Fruit fly (Drosophila melanogaster) S2 (cell line): ENCODE data around the gene hng3.

ENCODE experiments used
- CG8478 ChIP-seq: fragments of >200 bp; optimal IDR thresholded peaks from 2 replicates; lab custom pipeline; 2018
- CTCF ChIP-seq, 2 experiments: fragments of >200 bp; optimal IDR thresholded peaks; 2 replicates each; lab custom pipeline; 2018

hng3 gene

dm6 chr3L:727190-727589 is 28.1 kb downstream of the hng3 start:
- no peak for TF ChIP-seq CG8478 (lab: Kevin White, UChicago)
- no peak for TF ChIP-seq CTCF (optimal IDR thresholded peaks at IDR 0.05; lab: Kevin White, UChicago)

DNA sequence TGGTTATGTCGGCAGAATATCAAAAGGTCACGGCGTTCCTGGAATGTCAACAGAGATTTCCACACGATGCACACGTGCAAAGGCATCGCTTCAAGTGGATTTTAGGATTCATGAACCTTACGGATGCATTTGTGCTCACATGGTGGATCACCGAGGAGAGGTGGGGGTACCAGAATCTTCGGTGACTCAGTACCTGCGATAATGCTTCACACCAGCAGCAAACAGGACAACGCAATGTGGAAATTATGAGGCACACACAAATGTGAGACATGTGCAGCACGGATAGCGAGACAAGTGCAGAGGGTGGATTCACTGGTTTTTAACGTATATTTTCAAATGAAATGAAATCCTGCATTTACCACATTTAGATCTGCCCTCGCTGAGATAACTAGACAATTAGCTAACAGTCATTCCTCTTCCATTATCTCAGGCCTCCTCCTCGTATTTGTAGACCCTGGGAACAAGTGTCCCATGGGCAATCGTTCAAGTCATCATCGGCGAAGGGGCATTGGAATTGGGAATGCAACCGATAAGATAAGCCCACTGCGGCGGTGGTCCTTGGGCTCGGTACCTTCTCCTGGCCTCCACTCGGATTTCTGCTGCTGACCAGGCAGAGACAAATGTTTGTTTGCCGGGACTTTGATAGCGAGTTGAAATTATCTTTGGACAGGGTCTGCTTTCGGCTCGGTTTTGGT is 28.7 kb downstream of the hng3 start:
- TF ChIP-seq CG8478 (lab: Kevin White, UChicago) (no peak), CTCF (optimal IDR thresholded peaks at IDR 0.05; lab: Kevin White, UChicago) (no peak)

DNA sequence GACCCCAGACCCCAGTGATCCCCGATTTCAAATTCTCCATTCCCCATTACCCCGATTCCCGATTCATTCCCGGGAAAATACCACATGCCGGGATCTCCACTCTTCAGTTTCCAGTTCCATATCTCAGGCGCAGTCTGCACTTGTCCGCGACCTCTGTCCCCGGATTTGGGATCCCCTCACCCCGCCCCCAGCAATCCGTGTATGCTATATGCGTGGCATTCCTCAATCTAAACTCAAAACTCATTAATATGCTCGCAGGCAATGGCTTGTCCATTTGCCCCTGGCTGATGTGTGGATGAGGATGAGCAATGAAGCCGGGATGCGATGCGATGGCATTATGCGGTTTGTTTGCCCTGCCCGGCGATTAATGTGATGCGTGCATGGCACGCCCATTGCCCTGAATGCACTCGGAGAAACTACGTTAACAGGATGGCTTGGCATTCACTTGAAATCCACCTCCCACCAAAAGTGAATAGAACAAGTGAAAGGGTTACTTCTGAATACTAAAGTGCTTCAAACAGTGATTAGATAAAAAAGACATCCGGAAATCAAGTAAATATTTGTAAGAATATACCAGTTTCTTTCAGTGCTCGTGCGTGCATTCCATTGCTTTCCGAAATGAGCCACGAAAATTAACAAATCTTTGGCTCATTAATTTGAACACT is 29.6 kb downstream of the hng3 start:
- TF ChIP-seq CTCF (optimal IDR thresholded peaks at IDR 0.05; lab: Kevin White, UChicago): no peak
- TF ChIP-seq CG8478 (lab: Kevin White, UChicago): no peak

- TF ChIP-seq CTCF (optimal IDR thresholded peaks at IDR 0.05; lab: Kevin White, UChicago) (no peak), CG8478 (lab: Kevin White, UChicago) (no peak)
Measured at dm6 chr3L:724518-725341, 30.6 kb downstream of the hng3 start.

dm6 chr3L:723654-724461 is 31.4 kb downstream of the hng3 start:
- no peak for TF ChIP-seq CG8478 (lab: Kevin White, UChicago)

- TF ChIP-seq CG8478 (lab: Kevin White, UChicago) (no peak), CTCF (optimal IDR thresholded peaks at IDR 0.05; lab: Kevin White, UChicago) (no peak)
Measured at dm6 chr3L:722386-722785, 32.9 kb downstream of the hng3 start.

dm6 chr3L:721863-722262 is 33.4 kb downstream of the hng3 start:
- no peak for TF ChIP-seq CTCF (optimal IDR thresholded peaks at IDR 0.05; lab: Kevin White, UChicago)
- no peak for TF ChIP-seq CG8478 (lab: Kevin White, UChicago)

DNA sequence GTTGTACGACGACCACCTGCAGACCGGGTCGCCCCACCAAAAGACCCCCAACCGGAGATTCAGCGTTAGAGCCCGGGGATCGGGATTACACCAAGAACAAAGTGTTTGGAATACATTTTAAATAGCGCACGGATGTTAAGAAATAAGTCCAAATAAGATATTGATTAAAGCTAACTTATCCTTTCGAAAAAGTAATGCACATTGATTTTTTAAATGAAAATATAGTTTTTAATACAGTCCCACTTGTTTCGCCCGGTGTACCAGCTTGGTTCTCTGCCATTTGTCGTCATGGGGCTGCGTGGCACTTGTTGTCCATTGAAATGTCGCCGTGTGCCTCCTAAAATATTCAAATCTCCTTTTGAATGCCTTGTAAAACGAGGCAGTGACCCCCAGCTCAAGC is 34.3 kb downstream of the hng3 start:
- TF ChIP-seq CTCF (optimal IDR thresholded peaks at IDR 0.05; lab: Kevin White, UChicago) (no peak), CG8478 (lab: Kevin White, UChicago) (no peak)

- no peak for TF ChIP-seq CTCF (optimal IDR thresholded peaks at IDR 0.05; lab: Kevin White, UChicago)
Measured at dm6 chr3L:718378-718777, 36.9 kb downstream of the hng3 start.

dm6 chr3L:716078-716477 is 39.2 kb downstream of the hng3 start:
- TF ChIP-seq CTCF (optimal IDR thresholded peaks at IDR 0.05; lab: Kevin White, UChicago): no peak
- no peak for TF ChIP-seq CG8478 (lab: Kevin White, UChicago)

dm6 chr3L:711839-712553 is 43.3 kb downstream of the hng3 start, which contains the start of gene CG13896:
TSS of gene CG13896 (minus strand) at chr3L:711850.
- peak; percentile 71 for TF ChIP-seq CG8478 (lab: Kevin White, UChicago)
- peak; percentile 95 to 99 for TF ChIP-seq CTCF (optimal IDR thresholded peaks at IDR 0.05; lab: Kevin White, UChicago)

DNA sequence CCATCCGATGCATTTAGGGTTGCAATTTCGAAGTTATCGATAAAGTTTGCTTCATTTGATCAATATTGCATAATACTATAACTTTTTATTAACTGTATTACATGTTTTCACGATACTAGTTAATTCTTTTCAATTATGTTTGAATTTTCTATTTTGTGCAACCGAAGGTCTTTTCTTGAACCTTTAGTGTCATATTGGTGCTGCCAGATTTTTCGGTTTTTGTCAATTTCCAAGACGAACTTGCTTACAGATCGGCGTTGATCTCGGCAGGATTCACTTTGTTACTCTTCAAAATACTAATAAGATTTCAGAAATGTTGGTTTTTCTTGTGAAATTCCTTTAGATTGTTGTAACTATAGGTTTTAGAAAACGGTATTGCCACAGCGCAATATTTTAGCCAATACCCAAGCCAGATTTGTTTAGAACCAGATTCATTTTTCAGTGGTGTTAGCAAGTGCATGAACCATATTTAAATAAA is 44.9 kb downstream of the hng3 start, which contains the start of gene CkIIalpha-i3:
Gene CkIIalpha-i3 (minus strand): TSS at position 263 of the 478 bp plus-strand sequence.
- no peak for TF ChIP-seq CG8478 (lab: Kevin White, UChicago)
- TF ChIP-seq CTCF (optimal IDR thresholded peaks at IDR 0.05; lab: Kevin White, UChicago): peak; percentile 36 to 57

DNA sequence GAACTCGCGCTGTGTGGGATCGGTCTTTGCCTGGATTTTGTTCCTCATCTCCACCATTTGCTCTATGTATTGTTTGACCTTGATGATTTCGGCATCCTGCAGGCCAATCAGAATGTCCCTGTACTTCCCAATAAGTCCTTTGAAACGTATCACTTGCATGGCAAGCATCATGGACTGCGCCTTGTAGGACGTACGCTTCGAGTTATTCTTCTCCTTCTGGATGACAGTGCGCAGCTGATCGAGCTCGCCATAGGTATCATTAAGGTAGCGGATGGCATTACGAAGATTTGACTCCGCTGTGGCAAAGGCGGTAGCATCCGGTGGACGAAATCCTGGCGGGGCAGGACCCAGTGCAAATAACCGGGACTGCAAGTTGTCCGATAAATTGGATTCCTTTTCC is 45.4 kb downstream of the hng3 start:
- TF ChIP-seq CG8478 (lab: Kevin White, UChicago) (no peak), CTCF (optimal IDR thresholded peaks at IDR 0.05; lab: Kevin White, UChicago) (peak in 1 of 2 experiments; percentile 5)
